Fruit fly (Drosophila melanogaster) whole organism, embryonic: Measurements from ENCODE around the gene Acp26Ab.
A peak's percentile ranks its signal among the peaks of the same experiment; 100 is the strongest.

Experiments used
- Awh ChIP-seq: fragments of 200-800 bp; sonication (Bioruptor generic); IDR thresholded peaks from 2 replicates; pipeline ENCODE4, ENCODE4 v1.3.6; 2022; ENCODE audit warnings: missing biosample characterization, missing genetic modification characterization
- CG10321 ChIP-seq: fragments of 200-800 bp; sonication (Bioruptor generic); IDR thresholded peaks from 2 replicates; pipeline ENCODE4 v1.3.6; 2022; ENCODE audit warnings: missing biosample characterization, missing genetic modification characterization
- CG10366 ChIP-seq: fragments of 200-800 bp; sonication (Bioruptor generic); IDR thresholded peaks from 2 replicates; pipeline ENCODE4 v1.3.6; 2022; ENCODE audit warnings: missing biosample characterization, missing genetic modification characterization
- CG10462 ChIP-seq: fragments of 200-800 bp; sonication (Bioruptor generic); optimal IDR thresholded peaks from 2 replicates; lab custom pipeline; 2016; ENCODE audit warnings: missing biosample characterization, missing genetic modification characterization
- CG11695 ChIP-seq: fragments of 200-800 bp; sonication (Bioruptor generic); IDR thresholded peaks from 3 replicates; pipeline ENCODE4 v1.3.6; 2022; ENCODE audit warnings: missing biosample characterization, missing genetic modification characterization
- CG11696 ChIP-seq: fragments of 200-800 bp; sonication (Bioruptor generic); IDR thresholded peaks from 2 replicates; pipeline ENCODE4 v1.3.6; 2022; ENCODE audit warnings: missing biosample characterization, missing genetic modification characterization
- CG12219 ChIP-seq: fragments of 200-800 bp; sonication (Bioruptor generic); optimal IDR thresholded peaks from 3 replicates; lab custom pipeline; 2018; ENCODE audit warnings: missing biosample characterization, mild to moderate bottlenecking, missing genetic modification characterization
- CG12769 ChIP-seq: fragments of 200-800 bp; sonication (Bioruptor generic); optimal IDR thresholded peaks from 2 replicates; lab custom pipeline; 2019; ENCODE audit warnings: missing biosample characterization, mild to moderate bottlenecking, missing genetic modification characterization, moderate library complexity
- CG15073 ChIP-seq: fragments of 200-800 bp; sonication (Bioruptor generic); optimal IDR thresholded peaks from 2 replicates; lab custom pipeline; 2016; ENCODE audit warnings: missing biosample characterization, missing genetic modification characterization
- CG17568 ChIP-seq: fragments of 200-800 bp; sonication (Bioruptor generic); optimal IDR thresholded peaks from 2 replicates; lab custom pipeline; 2018; ENCODE audit warnings: missing biosample characterization, mild to moderate bottlenecking, missing genetic modification characterization, moderate library complexity
- CG2202 ChIP-seq: fragments of 200-800 bp; sonication (Bioruptor generic); optimal IDR thresholded peaks from 2 replicates; lab custom pipeline; 2018; ENCODE audit warnings: missing biosample characterization, mild to moderate bottlenecking, missing genetic modification characterization
- CG30431 ChIP-seq: fragments of 200-800 bp; sonication (Bioruptor generic); optimal IDR thresholded peaks from 2 replicates; lab custom pipeline; 2017; ENCODE audit warnings: missing biosample characterization, missing genetic modification characterization
- CG3065 ChIP-seq: fragments of 200-800 bp; sonication (Bioruptor generic); optimal IDR thresholded peaks from 2 replicates; lab custom pipeline; 2016; ENCODE audit warnings: missing biosample characterization, missing genetic modification characterization
- CG34376 ChIP-seq: fragments of 200-800 bp; sonication (Bioruptor generic); optimal IDR thresholded peaks from 2 replicates; lab custom pipeline; 2018; ENCODE audit warnings: missing biosample characterization, mild to moderate bottlenecking, missing genetic modification characterization
- CG34422 ChIP-seq: fragments of 200-800 bp; sonication (Bioruptor generic); IDR thresholded peaks from 3 replicates; pipeline ENCODE4 v1.3.6; 2022; ENCODE audit warnings: missing biosample characterization, missing genetic modification characterization
- CG6654 ChIP-seq: fragments of 200-800 bp; sonication (Bioruptor generic); optimal IDR thresholded peaks from 2 replicates; lab custom pipeline; 2017; ENCODE audit warnings: missing biosample characterization, mild to moderate bottlenecking, missing genetic modification characterization
- CG8924 ChIP-seq: fragments of 200-800 bp; optimal IDR thresholded peaks from 3 replicates; lab custom pipeline; 2019; ENCODE audit warnings: missing biosample characterization, mild to moderate bottlenecking, missing genetic modification characterization, moderate library complexity
- CG9817 ChIP-seq: fragments of 200-800 bp; sonication (Bioruptor generic); optimal IDR thresholded peaks from 2 replicates; lab custom pipeline; 2018; ENCODE audit warnings: missing biosample characterization, mild to moderate bottlenecking, missing genetic modification characterization, moderate library complexity
- CG9932 ChIP-seq: fragments of 200-800 bp; sonication (Bioruptor generic); IDR thresholded peaks from 2 replicates; pipeline ENCODE4 v1.3.6; 2022; ENCODE audit warnings: missing biosample characterization, missing genetic modification characterization
- CkIIα-i1 ChIP-seq: fragments of 200-800 bp; sonication (Bioruptor generic); IDR thresholded peaks from 2 replicates; pipeline ENCODE4 v1.3.6; 2022; ENCODE audit warnings: missing biosample characterization, missing genetic modification characterization
- D19A ChIP-seq: fragments of 200-800 bp; optimal IDR thresholded peaks from 3 replicates; lab custom pipeline; 2019; ENCODE audit warnings: missing biosample characterization, mild to moderate bottlenecking, missing genetic modification characterization, moderate library complexity
- Eip74EF ChIP-seq, 2 experiments: fragments of 200-800 bp in 1 of 2; fragments of >200 bp in 1 of 2; sonication (Bioruptor generic) in 1 of 2; optimal IDR thresholded peaks; 2 replicates each; lab custom pipeline; 2017 to 2019; ENCODE audit warnings: missing biosample characterization in 2 of 2, missing genetic modification characterization in 2 of 2, mild to moderate bottlenecking in 1 of 2, moderate library complexity in 1 of 2
- Elba2 ChIP-seq: fragments of 200-800 bp; sonication (Bioruptor generic); optimal IDR thresholded peaks from 3 replicates; lab custom pipeline; 2016; ENCODE audit warnings: missing biosample characterization, missing genetic modification characterization
- Gsc ChIP-seq: fragments of 200-800 bp; sonication (Bioruptor generic); IDR thresholded peaks from 2 replicates; pipeline ENCODE4 v1.3.6; 2022; ENCODE audit warnings: missing biosample characterization, missing genetic modification characterization
- H15 ChIP-seq: fragments of 200-800 bp; sonication (Bioruptor generic); IDR thresholded peaks from 3 replicates; pipeline ENCODE4 v1.3.6; 2022; ENCODE audit warnings: missing biosample characterization, missing genetic modification characterization
- HLHmδ ChIP-seq: fragments of 200-800 bp; sonication (Bioruptor generic); optimal IDR thresholded peaks from 2 replicates; lab custom pipeline; 2018; ENCODE audit warnings: missing biosample characterization, mild to moderate bottlenecking, missing genetic modification characterization, moderate library complexity
- Hr78 ChIP-seq, 2 experiments: fragments of 200-800 bp in 1 of 2; fragments of >200 bp in 1 of 2; sonication (Bioruptor generic) in 1 of 2; optimal IDR thresholded peaks; 2 replicates each; lab custom pipeline; 2017 to 2019; ENCODE audit warnings: missing biosample characterization in 2 of 2, missing genetic modification characterization in 2 of 2, mild to moderate bottlenecking in 1 of 2, moderate library complexity in 1 of 2
- Max ChIP-seq: fragments of 200-800 bp; sonication (Bioruptor generic); optimal IDR thresholded peaks from 2 replicates; lab custom pipeline; 2016; ENCODE audit warnings: missing biosample characterization, mild to moderate bottlenecking, missing genetic modification characterization
- Med ChIP-seq: fragments of 200-800 bp; sonication (Bioruptor generic); peaks from one replicate; lab custom pipeline; 2016; ENCODE audit warnings: missing biosample characterization, missing genetic modification characterization, mild to moderate bottlenecking, inconsistent platforms, moderate library complexity
- TFAM ChIP-seq: fragments of 200-800 bp; sonication (Bioruptor generic); optimal IDR thresholded peaks from 2 replicates; lab custom pipeline; 2017; ENCODE audit warnings: missing biosample characterization, missing genetic modification characterization, inconsistent platforms
- Xrp1 ChIP-seq: fragments of 200-800 bp; sonication (Bioruptor generic); IDR thresholded peaks from 2 replicates; pipeline ENCODE4 v1.3.6; 2022; ENCODE audit warnings: missing biosample characterization, missing genetic modification characterization
- ab ChIP-seq: fragments of 200-800 bp; sonication (Bioruptor generic); optimal IDR thresholded peaks from 2 replicates; lab custom pipeline; 2016; ENCODE audit warnings: missing biosample characterization, missing genetic modification characterization
- amos ChIP-seq: fragments of 200-800 bp; sonication (Bioruptor generic); IDR thresholded peaks from 2 replicates; pipeline ENCODE4 v1.3.6; 2022; ENCODE audit warnings: missing biosample characterization, missing genetic modification characterization; ENCODE audit not compliant: partially characterized antibody
- cg ChIP-seq: fragments of 200-800 bp; sonication (Bioruptor generic); optimal IDR thresholded peaks from 3 replicates; lab custom pipeline; 2019; ENCODE audit warnings: missing biosample characterization, mild to moderate bottlenecking, missing genetic modification characterization, moderate library complexity
- chn ChIP-seq: fragments of 200-800 bp; sonication (Bioruptor generic); optimal IDR thresholded peaks from 2 replicates; lab custom pipeline; 2016; ENCODE audit warnings: missing biosample characterization, missing genetic modification characterization
- dan ChIP-seq: fragments of 200-800 bp; sonication (Bioruptor generic); IDR thresholded peaks from 2 replicates; pipeline ENCODE4 v1.3.6; 2022; ENCODE audit warnings: missing biosample characterization, missing genetic modification characterization
- danr ChIP-seq: fragments of 200-800 bp; sonication (Bioruptor generic); IDR thresholded peaks from 2 replicates; pipeline ENCODE4 v1.3.6; 2022; ENCODE audit warnings: missing biosample characterization, missing genetic modification characterization
- en ChIP-seq: fragments of 200-800 bp; sonication (Bioruptor generic); optimal IDR thresholded peaks from 2 replicates; lab custom pipeline; 2016; ENCODE audit warnings: missing biosample characterization, missing genetic modification characterization
- ftz-f1 ChIP-seq: fragments of 200-800 bp; sonication (Bioruptor generic); optimal IDR thresholded peaks from 2 replicates; lab custom pipeline; 2016; ENCODE audit warnings: missing biosample characterization, missing genetic modification characterization
- fu2 ChIP-seq: fragments of 200-800 bp; sonication (Bioruptor generic); optimal IDR thresholded peaks from 2 replicates; lab custom pipeline; 2016; ENCODE audit warnings: missing biosample characterization, missing genetic modification characterization
- kay ChIP-seq: fragments of 200-800 bp; sonication (Bioruptor generic); optimal IDR thresholded peaks from 2 replicates; lab custom pipeline; 2016; ENCODE audit warnings: missing biosample characterization, missing genetic modification characterization
- maf-S ChIP-seq: fragments of 200-800 bp; sonication (Bioruptor generic); optimal IDR thresholded peaks from 2 replicates; lab custom pipeline; 2016; ENCODE audit warnings: missing biosample characterization, missing genetic modification characterization
- nau ChIP-seq: fragments of 200-800 bp; sonication (Bioruptor generic); optimal IDR thresholded peaks from 3 replicates; lab custom pipeline; 2017; ENCODE audit warnings: missing biosample characterization, mild to moderate bottlenecking, missing genetic modification characterization, missing genetic modification reagents
- pfk ChIP-seq: fragments of 200-800 bp; sonication (Bioruptor generic); optimal IDR thresholded peaks from 2 replicates; lab custom pipeline; 2018; ENCODE audit warnings: missing biosample characterization, mild to moderate bottlenecking, missing genetic modification characterization, moderate library complexity
- pho ChIP-seq: fragments of 200-800 bp; sonication (Bioruptor generic); optimal IDR thresholded peaks from 2 replicates; lab custom pipeline; 2016; ENCODE audit warnings: missing biosample characterization, missing genetic modification characterization
- sd ChIP-seq: fragments of 200-800 bp; sonication (Bioruptor generic); optimal IDR thresholded peaks from 3 replicates; lab custom pipeline; 2018; ENCODE audit warnings: missing biosample characterization, mild to moderate bottlenecking, missing genetic modification characterization, moderate library complexity
- tna ChIP-seq: fragments of 200-800 bp; sonication (Bioruptor generic); IDR thresholded peaks from 2 replicates; pipeline ENCODE4 v1.3.6; 2022; ENCODE audit warnings: missing biosample characterization, missing genetic modification characterization; ENCODE audit not compliant: partially characterized antibody
- vfl ChIP-seq: fragments of 200-800 bp; sonication (Bioruptor generic); optimal IDR thresholded peaks from 2 replicates; lab custom pipeline; 2016; ENCODE audit warnings: missing biosample characterization, missing genetic modification characterization

Gene Acp26Ab

DNA sequence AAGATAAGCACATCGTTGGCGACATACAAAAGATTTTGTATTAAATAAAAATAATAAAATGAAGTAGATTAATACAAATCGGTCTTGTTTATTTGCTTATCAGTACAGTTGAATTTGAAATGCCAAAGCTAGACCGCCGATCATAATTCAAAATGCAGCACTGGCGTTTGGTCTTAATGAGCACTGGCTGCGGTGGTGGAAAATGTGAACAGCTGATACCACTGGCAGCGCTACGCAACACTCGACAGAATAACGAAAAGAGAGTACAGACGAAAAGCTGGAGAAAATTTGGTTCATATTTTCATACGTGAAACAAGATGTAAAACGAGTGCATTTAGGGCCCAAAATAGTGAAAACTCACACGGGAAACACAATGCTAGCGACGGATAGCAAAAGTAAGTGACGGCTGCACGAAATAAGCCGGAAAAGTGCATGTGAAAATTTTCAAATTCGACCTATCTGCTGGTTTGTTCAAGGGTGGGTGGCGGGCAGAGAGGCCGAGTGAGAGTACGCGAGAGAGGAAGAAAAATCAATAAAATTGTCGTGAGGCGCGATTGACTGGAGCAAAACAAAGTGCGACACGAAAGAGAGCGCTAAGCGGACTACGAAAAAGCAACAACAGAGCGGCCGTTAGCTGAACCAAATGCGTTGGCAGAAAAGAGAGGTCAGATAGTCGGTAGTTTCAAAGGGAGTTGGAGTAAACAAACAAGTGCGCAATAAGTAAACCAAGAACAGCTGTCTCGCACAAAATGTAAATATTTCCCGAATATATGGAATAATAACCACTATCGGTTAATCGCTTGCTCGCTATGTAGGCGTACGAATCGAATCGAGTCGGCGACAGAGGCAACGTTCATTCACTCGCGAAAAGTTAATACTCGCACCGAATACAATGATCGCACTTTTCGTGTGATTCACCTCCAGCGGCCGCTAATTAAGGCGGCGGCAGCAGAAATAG, 14.5 kb upstream of the Acp26Ab start, which contains the start of gene bchs (continued):
- TF ChIP-seq vfl (GFP tag; lab: Kevin White, UChicago): no peak
- peak; percentile 51 for TF ChIP-seq chn (GFP tag; lab: Kevin White, UChicago)
- TF ChIP-seq CG12769 (tag; lab: Kevin White, UChicago): no peak
- TF ChIP-seq nau (GFP tag; lab: Kevin White, UChicago): no peak
- TF ChIP-seq Max: peak; percentile 83
- no peak for TF ChIP-seq Eip74EF (GFP tag; optimal IDR thresholded peaks at IDR 0.05; lab: Kevin White, UChicago)
- TF ChIP-seq amos (GFP tag; lab: Robert Waterston, UW): no peak; the same call in 1 of the 2 replicates
- peak; percentile 61 for TF ChIP-seq CG3065 (GFP tag; lab: Kevin White, UChicago)
- TF ChIP-seq CG9932 (GFP tag; lab: Robert Waterston, UW): peak; percentile 75
- peak; percentile 66 for TF ChIP-seq TFAM
- peak; percentile 66; the same call in 1 of the 2 replicates for TF ChIP-seq CG11696
- TF ChIP-seq CG9817: peak; percentile 60
- peak; percentile 99 for TF ChIP-seq Med (GFP tag; lab: Kevin White, UChicago)
- peak; percentile 96 for TF ChIP-seq Awh (GFP tag; lab: Robert Waterston, UW)
- TF ChIP-seq kay (GFP tag; lab: Kevin White, UChicago): peak; percentile 71
- TF ChIP-seq CG30431 (GFP tag; lab: Kevin White, UChicago): peak; percentile 42
- no peak for TF ChIP-seq ab (GFP tag; lab: Kevin White, UChicago)
- peak; percentile 95 for TF ChIP-seq CG2202 (tag; lab: Kevin White, UChicago)
- TF ChIP-seq maf-S (GFP tag; lab: Kevin White, UChicago): peak; percentile 87
- TF ChIP-seq CG11695 (GFP tag; lab: Robert Waterston, UW): peak; percentile 85
- peak; percentile 78 for TF ChIP-seq pfk (GFP tag; lab: Kevin White, UChicago)
- TF ChIP-seq danr (GFP tag; lab: Robert Waterston, UW): peak; percentile 63; the same call in 1 of the 2 replicates
- no peak for TF ChIP-seq CG10462 (GFP tag; lab: Kevin White, UChicago)
- TF ChIP-seq dan (GFP tag; lab: Robert Waterston, UW): no peak
- peak; percentile 94 for TF ChIP-seq Xrp1 (GFP tag; lab: Robert Waterston, UW)
- TF ChIP-seq cg (GFP tag; lab: Kevin White, UChicago): no peak
- TF ChIP-seq HLHmδ (GFP tag; lab: Kevin White, UChicago): peak; percentile 96
- peak; percentile 36 for TF ChIP-seq CG6654 (GFP tag; lab: Kevin White, UChicago)
- no peak for TF ChIP-seq Gsc (GFP tag; lab: Robert Waterston, UW)
- peak; percentile 92 for TF ChIP-seq Elba2 (GFP tag; lab: Kevin White, UChicago)
- no peak for TF ChIP-seq H15 (GFP tag; lab: Robert Waterston, UW)
- TF ChIP-seq CG8924 (tag; lab: Kevin White, UChicago): peak; percentile 73
- no peak for TF ChIP-seq D19A (tag; lab: Kevin White, UChicago)
- peak in 1 of 2 experiments; percentile 81 for TF ChIP-seq Hr78 (GFP tag; optimal IDR thresholded peaks at IDR 0.05; lab: Kevin White, UChicago)
- peak; percentile 87 for TF ChIP-seq en (GFP tag; lab: Kevin White, UChicago)
- peak; percentile 16; the same call in 1 of the 2 replicates for TF ChIP-seq CkIIα-i1 (GFP tag; lab: Robert Waterston, UW)
- peak; percentile 88 for TF ChIP-seq CG12219 (GFP tag; lab: Kevin White, UChicago)
- peak; percentile 83; the same call in 2 of the 3 replicates for TF ChIP-seq CG34422 (GFP tag; lab: Robert Waterston, UW)
- TF ChIP-seq sd (tag; lab: Kevin White, UChicago): peak; percentile 87
- no peak for TF ChIP-seq CG17568 (GFP tag; lab: Kevin White, UChicago)
- TF ChIP-seq CG34376 (GFP tag; lab: Kevin White, UChicago): peak; percentile 93
- peak; percentile 82 for TF ChIP-seq pho (GFP tag; lab: Kevin White, UChicago)
- peak; percentile 18 for TF ChIP-seq fu2 (GFP tag; lab: Kevin White, UChicago)
- no peak for TF ChIP-seq ftz-f1 (GFP tag; lab: Kevin White, UChicago)
- peak; percentile 56 for TF ChIP-seq CG10366 (GFP tag; lab: Robert Waterston, UW)
- peak; percentile 66 for TF ChIP-seq CG10321 (GFP tag; lab: Robert Waterston, UW)
- no peak for TF ChIP-seq CG15073 (GFP tag; lab: Kevin White, UChicago)
- TF ChIP-seq tna (GFP tag; lab: Robert Waterston, UW): no peak
